Fruit fly (Drosophila melanogaster) whole organism, embryonic: ENCODE results near the gene CG42638.

Source experiments
- Asciz ChIP-seq: fragments of 200-800 bp; sonication (Bioruptor generic); optimal IDR thresholded peaks from 2 replicates; lab custom pipeline; 2017; ENCODE audit warnings: missing biosample characterization, mild to moderate bottlenecking, missing genetic modification characterization, missing genetic modification reagents
- Blimp-1 ChIP-seq: fragments of 200-800 bp; sonication (Bioruptor generic); optimal IDR thresholded peaks from 3 replicates; lab custom pipeline; 2018; ENCODE audit warnings: missing biosample characterization, missing genetic modification characterization, mild to moderate bottlenecking, moderate library complexity, missing genetic modification reagents
- CG10366 ChIP-seq: fragments of 200-800 bp; sonication (Bioruptor generic); IDR thresholded peaks from 2 replicates; pipeline ENCODE4 v1.3.6; 2022; ENCODE audit warnings: missing biosample characterization, missing genetic modification characterization
- CG11695 ChIP-seq: fragments of 200-800 bp; sonication (Bioruptor generic); IDR thresholded peaks from 3 replicates; pipeline ENCODE4 v1.3.6; 2022; ENCODE audit warnings: missing biosample characterization, missing genetic modification characterization
- CG12155 ChIP-seq: fragments of 200-800 bp; sonication (Bioruptor generic); optimal IDR thresholded peaks from 3 replicates; lab custom pipeline; 2016; ENCODE audit warnings: missing biosample characterization, missing genetic modification characterization
- CG12299 ChIP-seq: fragments of 200-800 bp; sonication (Bioruptor generic); optimal IDR thresholded peaks from 2 replicates; lab custom pipeline; 2018; ENCODE audit warnings: missing biosample characterization, mild to moderate bottlenecking, missing genetic modification characterization
- CG12659 ChIP-seq: fragments of 200-800 bp; sonication (Bioruptor generic); optimal IDR thresholded peaks from 3 replicates; lab custom pipeline; 2017; ENCODE audit warnings: mild to moderate bottlenecking, missing biosample characterization, missing genetic modification reagents, missing genetic modification characterization
- CG13287 ChIP-seq: fragments of 200-800 bp; sonication (Bioruptor generic); IDR thresholded peaks from 2 replicates; pipeline ENCODE4 v1.3.6; 2022; ENCODE audit warnings: missing biosample characterization, missing genetic modification characterization; ENCODE audit not compliant: partially characterized antibody
- CG14014 ChIP-seq: fragments of 200-800 bp; sonication (Bioruptor generic); IDR thresholded peaks from 2 replicates; pipeline ENCODE4 v1.3.6; 2022; ENCODE audit warnings: missing biosample characterization, missing genetic modification characterization
- CG1603 ChIP-seq: fragments of 200-800 bp; sonication (Bioruptor generic); optimal IDR thresholded peaks from 2 replicates; lab custom pipeline; 2019; ENCODE audit warnings: missing biosample characterization, mild to moderate bottlenecking, missing genetic modification characterization, moderate library complexity
- CG1647 ChIP-seq: fragments of 200-800 bp; sonication (Bioruptor generic); optimal IDR thresholded peaks from 3 replicates; lab custom pipeline; 2016; ENCODE audit warnings: missing biosample characterization, missing genetic modification characterization
- CG18262 ChIP-seq: fragments of 200-800 bp; optimal IDR thresholded peaks from 3 replicates; lab custom pipeline; 2019; ENCODE audit warnings: missing biosample characterization, mild to moderate bottlenecking, missing genetic modification characterization, moderate library complexity
- CG18764 ChIP-seq: fragments of 200-800 bp; sonication (Bioruptor generic); optimal IDR thresholded peaks from 3 replicates; lab custom pipeline; 2016; ENCODE audit warnings: missing biosample characterization, missing genetic modification characterization
- CG3065 ChIP-seq: fragments of 200-800 bp; sonication (Bioruptor generic); optimal IDR thresholded peaks from 2 replicates; lab custom pipeline; 2016; ENCODE audit warnings: missing biosample characterization, missing genetic modification characterization
- CG31441 ChIP-seq: fragments of 200-800 bp; sonication (Bioruptor generic); IDR thresholded peaks from 2 replicates; pipeline ENCODE4 v1.3.6; 2022; ENCODE audit warnings: missing biosample characterization, missing genetic modification characterization
- CG32532 ChIP-seq: fragments of 200-800 bp; sonication (Bioruptor generic); IDR thresholded peaks from 2 replicates; pipeline ENCODE4 v1.3.6; 2022; ENCODE audit warnings: missing biosample characterization, missing genetic modification characterization
- CG3838 ChIP-seq: fragments of 200-800 bp; sonication (Bioruptor generic); optimal IDR thresholded peaks from 3 replicates; lab custom pipeline; 2016; ENCODE audit warnings: missing biosample characterization, missing genetic modification characterization
- CG4707 ChIP-seq: fragments of 200-800 bp; sonication (Bioruptor generic); optimal IDR thresholded peaks from 2 replicates; lab custom pipeline; 2018; ENCODE audit warnings: missing biosample characterization, mild to moderate bottlenecking, missing genetic modification characterization, moderate library complexity
- CG4854 ChIP-seq: fragments of 200-800 bp; sonication (Bioruptor generic); optimal IDR thresholded peaks from 2 replicates; lab custom pipeline; 2016; ENCODE audit warnings: missing biosample characterization, missing genetic modification characterization, inconsistent platforms
- CG6654 ChIP-seq: fragments of 200-800 bp; sonication (Bioruptor generic); optimal IDR thresholded peaks from 2 replicates; lab custom pipeline; 2017; ENCODE audit warnings: missing biosample characterization, mild to moderate bottlenecking, missing genetic modification characterization
- CG7372 ChIP-seq: fragments of 200-800 bp; sonication (Bioruptor generic); IDR thresholded peaks from 2 replicates; pipeline ENCODE4 v1.3.6; 2022; ENCODE audit warnings: missing biosample characterization, missing genetic modification characterization
- CG8924 ChIP-seq: fragments of 200-800 bp; optimal IDR thresholded peaks from 3 replicates; lab custom pipeline; 2019; ENCODE audit warnings: missing biosample characterization, mild to moderate bottlenecking, missing genetic modification characterization, moderate library complexity
- CG9215 ChIP-seq: fragments of 200-800 bp; sonication (Bioruptor generic); IDR thresholded peaks from 2 replicates; pipeline ENCODE4 v1.3.6; 2022; ENCODE audit warnings: missing biosample characterization, missing genetic modification characterization
- CG9876 ChIP-seq: fragments of 200-800 bp; sonication (Bioruptor generic); optimal IDR thresholded peaks from 2 replicates; lab custom pipeline; 2016; ENCODE audit warnings: missing biosample characterization, missing genetic modification characterization
- CHES-1-like ChIP-seq: fragments of 200-800 bp; sonication (Bioruptor generic); optimal IDR thresholded peaks from 2 replicates; lab custom pipeline; 2016; ENCODE audit warnings: missing biosample characterization, missing genetic modification characterization
- Chrac-16 ChIP-seq: fragments of 200-800 bp; sonication (Bioruptor generic); optimal IDR thresholded peaks from 3 replicates; lab custom pipeline; 2016; ENCODE audit warnings: missing biosample characterization, missing genetic modification characterization
- D19B ChIP-seq: fragments of 200-800 bp; sonication (Bioruptor generic); optimal IDR thresholded peaks from 2 replicates; lab custom pipeline; 2017; ENCODE audit warnings: missing biosample characterization, mild to moderate bottlenecking, missing genetic modification characterization
- Dbx ChIP-seq: fragments of 200-800 bp; sonication (Bioruptor generic); IDR thresholded peaks from 3 replicates; pipeline ENCODE4 v1.3.6; 2022; ENCODE audit warnings: missing biosample characterization, missing genetic modification characterization
- GATAe ChIP-seq: fragments of 200-800 bp; sonication (Bioruptor generic); conservative IDR thresholded peaks from 2 replicates; pipeline ENCODE4 v1.3.6; 2022; ENCODE audit warnings: missing biosample characterization, missing genetic modification characterization
- HLH3B ChIP-seq: fragments of 200-800 bp; sonication (Bioruptor generic); IDR thresholded peaks from 2 replicates; pipeline ENCODE4 v1.3.6; 2022; ENCODE audit warnings: missing biosample characterization, missing genetic modification characterization
- Mad ChIP-seq: fragments of 200-800 bp; sonication (Bioruptor generic); optimal IDR thresholded peaks from 2 replicates; lab custom pipeline; 2016; ENCODE audit warnings: missing biosample characterization, missing genetic modification characterization
- NC2α ChIP-seq: fragments of 200-800 bp; sonication (Bioruptor generic); optimal IDR thresholded peaks from 2 replicates; lab custom pipeline; 2016; ENCODE audit warnings: missing biosample characterization, missing genetic modification characterization
- NC2β ChIP-seq: fragments of 200-800 bp; sonication (Bioruptor generic); optimal IDR thresholded peaks from 2 replicates; lab custom pipeline; 2016; ENCODE audit warnings: missing biosample characterization, missing genetic modification characterization
- NK7.1 ChIP-seq: fragments of 200-800 bp; sonication (Bioruptor generic); optimal IDR thresholded peaks from 3 replicates; lab custom pipeline; 2016; ENCODE audit warnings: missing biosample characterization, missing genetic modification characterization
- Ptx1 ChIP-seq: fragments of 200-800 bp; sonication (Bioruptor generic); IDR thresholded peaks from 2 replicates; pipeline ENCODE4 v1.3.6; 2022; ENCODE audit warnings: missing biosample characterization, missing genetic modification characterization
- cas ChIP-seq: fragments of 200-800 bp; sonication (Bioruptor generic); IDR thresholded peaks from 2 replicates; pipeline ENCODE4 v1.3.6; 2022; ENCODE audit warnings: missing biosample characterization, missing genetic modification characterization
- cg ChIP-seq: fragments of 200-800 bp; sonication (Bioruptor generic); optimal IDR thresholded peaks from 3 replicates; lab custom pipeline; 2019; ENCODE audit warnings: missing biosample characterization, mild to moderate bottlenecking, missing genetic modification characterization, moderate library complexity
- danr ChIP-seq: fragments of 200-800 bp; sonication (Bioruptor generic); IDR thresholded peaks from 2 replicates; pipeline ENCODE4 v1.3.6; 2022; ENCODE audit warnings: missing biosample characterization, missing genetic modification characterization
- disco-r ChIP-seq: fragments of 200-800 bp; sonication (Bioruptor generic); optimal IDR thresholded peaks from 2 replicates; lab custom pipeline; 2016; ENCODE audit warnings: missing biosample characterization, missing genetic modification characterization
- dpn ChIP-seq, 2 experiments: fragments of 200-800 bp; sonication (Bioruptor generic); optimal IDR thresholded peaks; 3 replicates each; lab custom pipeline; 2016; ENCODE audit warnings: missing biosample characterization in 2 of 2, missing genetic modification characterization in 2 of 2
- eve ChIP-seq, 2 experiments: fragments of >200 bp; optimal IDR thresholded peaks; 2 replicates each; lab custom pipeline; 2017; ENCODE audit warnings: missing biosample characterization in 2 of 2, missing genetic modification characterization in 2 of 2
- ewg ChIP-seq: fragments of 200-800 bp; sonication (Bioruptor generic); optimal IDR thresholded peaks from 3 replicates; lab custom pipeline; 2017; ENCODE audit warnings: mild to moderate bottlenecking, missing biosample characterization, missing genetic modification reagents, missing genetic modification characterization
- lmd ChIP-seq: fragments of 200-800 bp; sonication (Bioruptor generic); IDR thresholded peaks from 2 replicates; pipeline ENCODE4 v1.3.6; 2022; ENCODE audit warnings: missing biosample characterization, missing genetic modification characterization
- nerfin-2 ChIP-seq: fragments of 200-800 bp; sonication (Bioruptor generic); IDR thresholded peaks from 2 replicates; pipeline ENCODE4 v1.3.6; 2022; ENCODE audit warnings: missing biosample characterization, missing genetic modification characterization; ENCODE audit not compliant: partially characterized antibody
- pum ChIP-seq: fragments of 200-800 bp; sonication (Bioruptor generic); optimal IDR thresholded peaks from 2 replicates; lab custom pipeline; 2016; ENCODE audit warnings: missing biosample characterization, missing genetic modification characterization
- stc ChIP-seq: fragments of 200-800 bp; sonication (Bioruptor generic); IDR thresholded peaks from 2 replicates; pipeline ENCODE4 v1.3.6; 2022; ENCODE audit warnings: missing biosample characterization, missing genetic modification characterization
- tgo ChIP-seq: fragments of 200-800 bp; sonication (Bioruptor generic); IDR thresholded peaks from 3 replicates; pipeline ENCODE4 v1.3.6; 2022; ENCODE audit warnings: missing biosample characterization, missing genetic modification characterization
- unpg ChIP-seq: fragments of 200-800 bp; sonication (Bioruptor generic); optimal IDR thresholded peaks from 3 replicates; lab custom pipeline; 2018; ENCODE audit warnings: missing biosample characterization, mild to moderate bottlenecking, missing genetic modification characterization, moderate library complexity
- zf30C ChIP-seq: fragments of 200-800 bp; sonication (Bioruptor generic); optimal IDR thresholded peaks from 3 replicates; lab custom pipeline; 2018; ENCODE audit warnings: missing biosample characterization, mild to moderate bottlenecking, missing genetic modification characterization

The CG42638 gene

dm6 chr3L:19790929-19791687 is 41.6 kb upstream of the CG42638 start (continued):
- TF ChIP-seq CG9215 (GFP tag; lab: Robert Waterston, UW) = peak; percentile 65
- peak; percentile 57 for TF ChIP-seq disco-r (GFP tag; lab: Kevin White, UChicago)
- TF ChIP-seq CHES-1-like (GFP tag; lab: Kevin White, UChicago) = peak; percentile 60
- no peak for TF ChIP-seq Asciz (GFP tag; lab: Kevin White, UChicago)
- peak; percentile 15 for TF ChIP-seq NC2β
- TF ChIP-seq NK7.1 = peak; percentile 13
- TF ChIP-seq cas (GFP tag; lab: Robert Waterston, UW) = no peak
- TF ChIP-seq CG18764 (GFP tag; lab: Kevin White, UChicago) = peak; percentile 15
- TF ChIP-seq tgo (GFP tag; lab: Robert Waterston, UW) = peak; percentile 26; the same call in 1 of the 3 replicates
- 0 out of 2 replicates have a peak, but pooled peaks have one; percentile 11 for TF ChIP-seq danr (GFP tag; lab: Robert Waterston, UW)
- TF ChIP-seq dpn (GFP tag; optimal IDR thresholded peaks at IDR 0.05; lab: Kevin White, UChicago) = peak; percentile 59 to 65
- 0 out of 2 replicates have a peak, but pooled peaks have one; percentile 16 for TF ChIP-seq HLH3B (GFP tag; lab: Robert Waterston, UW)
- TF ChIP-seq Blimp-1 (GFP tag; lab: Kevin White, UChicago) = peak; percentile 34
- peak; percentile 42 for TF ChIP-seq CG14014 (GFP tag; lab: Robert Waterston, UW)
- no peak for TF ChIP-seq nerfin-2 (GFP tag; lab: Robert Waterston, UW)
- peak; percentile 61 for TF ChIP-seq Ptx1 (GFP tag; lab: Robert Waterston, UW)
- TF ChIP-seq CG9876 = peak; percentile 17
- TF ChIP-seq Mad = peak; percentile 66
- TF ChIP-seq CG32532 (GFP tag; lab: Robert Waterston, UW) = peak; percentile 37; the same call in 1 of the 2 replicates
- peak; percentile 28 for TF ChIP-seq unpg
- TF ChIP-seq GATAe (GFP tag; lab: Robert Waterston, UW) = no peak; the same call in 1 of the 2 replicates
- TF ChIP-seq CG8924 (tag; lab: Kevin White, UChicago) = peak; percentile 68
- peak; percentile 25; the same call in 1 of the 2 replicates for TF ChIP-seq stc (GFP tag; lab: Robert Waterston, UW)
- peak; percentile 19 for TF ChIP-seq CG3838 (GFP tag; lab: Kevin White, UChicago)
- TF ChIP-seq pum (GFP tag; lab: Kevin White, UChicago) = peak; percentile 46
- peak; percentile 45 for TF ChIP-seq CG7372 (GFP tag; lab: Robert Waterston, UW)
- peak; percentile 41; the same call in 1 of the 3 replicates for TF ChIP-seq CG11695 (GFP tag; lab: Robert Waterston, UW)
- TF ChIP-seq CG13287 (GFP tag; lab: Robert Waterston, UW) = no peak
- TF ChIP-seq NC2α = peak; percentile 6
- peak; percentile 74 for TF ChIP-seq D19B (GFP tag; lab: Kevin White, UChicago)
- TF ChIP-seq CG3065 = no peak
- TF ChIP-seq ewg (GFP tag; lab: Kevin White, UChicago) = peak; percentile 55
- peak; percentile 77 for TF ChIP-seq CG18262 (tag; lab: Kevin White, UChicago)
- TF ChIP-seq CG12155 (GFP tag; lab: Kevin White, UChicago) = peak; percentile 64
- peak in 1 of 2 experiments; percentile 88 for TF ChIP-seq eve (GFP tag; optimal IDR thresholded peaks at IDR 0.05; lab: Kevin White, UChicago)
- no peak for TF ChIP-seq CG12299
- TF ChIP-seq lmd (GFP tag; lab: Robert Waterston, UW) = peak; percentile 69
- TF ChIP-seq CG4854 (GFP tag; lab: Kevin White, UChicago) = no peak
- peak; percentile 75 for TF ChIP-seq zf30C (GFP tag; lab: Kevin White, UChicago)
- TF ChIP-seq CG1647 = peak; percentile 24
- peak; percentile 79 for TF ChIP-seq cg
- TF ChIP-seq Dbx (GFP tag; lab: Robert Waterston, UW) = peak; percentile 71
- TF ChIP-seq Chrac-16 (GFP tag; lab: Kevin White, UChicago) = peak; percentile 72
- peak; percentile 72 for TF ChIP-seq CG12659 (GFP tag; lab: Kevin White, UChicago)
- no peak for TF ChIP-seq CG4707 (GFP tag; lab: Kevin White, UChicago)
- TF ChIP-seq CG6654 (GFP tag; lab: Kevin White, UChicago) = peak; percentile 30
- peak; percentile 19; the same call in 1 of the 2 replicates for TF ChIP-seq CG10366 (GFP tag; lab: Robert Waterston, UW)
- peak; percentile 54; the same call in 1 of the 2 replicates for TF ChIP-seq CG31441 (GFP tag; lab: Robert Waterston, UW)
- peak; percentile 15 for TF ChIP-seq CG1603 (tag; lab: Kevin White, UChicago)
